Worm (Caenorhabditis elegans) whole organism, late embryonic: ENCODE data around the gene gst-23.

Experiments used
- C08G9.2 ChIP-seq: sonication (generic microtip); optimal IDR thresholded peaks from 2 replicates; lab custom pipeline; 2016; ENCODE audit warnings: mild to moderate bottlenecking, missing genetic modification characterization, moderate library complexity, missing compliant biosample characterization
- T23F11.4 ChIP-seq: fragments of 200-800 bp; sonication (Bioruptor generic); optimal IDR thresholded peaks from 2 replicates; lab custom pipeline; 2018; ENCODE audit warnings: mild to moderate bottlenecking, missing genetic modification characterization, missing compliant biosample characterization
- Y22D7AL.16 ChIP-seq: sonication (generic microtip); optimal IDR thresholded peaks from 2 replicates; lab custom pipeline; 2016; ENCODE audit warnings: missing genetic modification characterization, missing compliant biosample characterization
- ceh-14 ChIP-seq: sonication (generic microtip); optimal IDR thresholded peaks from 2 replicates; lab custom pipeline; 2016; ENCODE audit warnings: missing genotype, missing genetic modification characterization, missing compliant biosample characterization
- ceh-18 ChIP-seq: sonication (generic microtip); optimal IDR thresholded peaks from 2 replicates; lab custom pipeline; 2016; ENCODE audit warnings: missing genetic modification characterization, missing compliant biosample characterization
- ceh-19 ChIP-seq: fragments of 200-800 bp; sonication (Bioruptor generic); optimal IDR thresholded peaks from 2 replicates; lab custom pipeline; 2018; ENCODE audit warnings: mild to moderate bottlenecking, missing genetic modification characterization, missing compliant biosample characterization
- ceh-2 ChIP-seq: sonication (generic microtip); optimal IDR thresholded peaks from 2 replicates; lab custom pipeline; 2016; ENCODE audit warnings: missing genotype, missing genetic modification characterization, missing compliant biosample characterization
- ceh-22 ChIP-seq: sonication (generic microtip); optimal IDR thresholded peaks from 2 replicates; lab custom pipeline; 2017; ENCODE audit warnings: missing biosample characterization, missing genetic modification characterization
- ceh-24 ChIP-seq: sonication (generic microtip); optimal IDR thresholded peaks from 2 replicates; lab custom pipeline; 2016; ENCODE audit warnings: mild to moderate bottlenecking, missing genetic modification characterization, missing compliant biosample characterization
- ceh-30 ChIP-seq: fragments of 150-350 bp; optimal IDR thresholded peaks from 2 replicates; lab custom pipeline; 2014; ENCODE audit warnings: missing biosample characterization, missing genetic modification characterization
- ceh-31 ChIP-seq: sonication (generic microtip); optimal IDR thresholded peaks from 2 replicates; lab custom pipeline; 2016; ENCODE audit warnings: missing genetic modification characterization, missing compliant biosample characterization
- ceh-45 ChIP-seq: fragments of 200-800 bp; sonication (Bioruptor generic); IDR thresholded peaks from 2 replicates; pipeline ENCODE4 v1.3.6; 2022; ENCODE audit warnings: missing genetic modification reagents, missing genetic modification characterization, missing compliant biosample characterization
- ceh-48 ChIP-seq: sonication (generic microtip); optimal IDR thresholded peaks from 2 replicates; lab custom pipeline; 2016; ENCODE audit warnings: missing genetic modification characterization, inconsistent platforms, missing compliant biosample characterization
- dmd-4 ChIP-seq: sonication (generic microtip); optimal IDR thresholded peaks from 2 replicates; lab custom pipeline; 2016; ENCODE audit warnings: borderline replicate concordance, missing genetic modification characterization, missing compliant biosample characterization
- eyg-1 ChIP-seq: sonication (generic microtip); optimal IDR thresholded peaks from 2 replicates; lab custom pipeline; 2016; ENCODE audit warnings: missing genotype, missing genetic modification characterization, missing compliant biosample characterization
- fkh-6 ChIP-seq: sonication (generic microtip); optimal IDR thresholded peaks from 2 replicates; lab custom pipeline; 2016; ENCODE audit warnings: missing genetic modification characterization, missing compliant biosample characterization
- hlh-13 ChIP-seq: fragments of 200-800 bp; sonication (Bioruptor generic); optimal IDR thresholded peaks from 2 replicates; lab custom pipeline; 2018; ENCODE audit warnings: mild to moderate bottlenecking, missing genetic modification characterization, missing compliant biosample characterization
- hlh-30 ChIP-seq: sonication (generic microtip); optimal IDR thresholded peaks from 2 replicates; lab custom pipeline; 2017; ENCODE audit warnings: antibody characterized with exemption, missing genetic modification characterization, missing compliant biosample characterization; ENCODE audit not compliant: insufficient read depth
- hlh-6 ChIP-seq: sonication (generic microtip); optimal IDR thresholded peaks from 2 replicates; lab custom pipeline; 2016; ENCODE audit warnings: missing genotype, missing genetic modification characterization, missing compliant biosample characterization
- hlh-8 ChIP-seq: sonication (generic microtip); optimal IDR thresholded peaks from 2 replicates; lab custom pipeline; 2016; ENCODE audit warnings: missing genotype, missing genetic modification characterization, missing compliant biosample characterization
- lim-6 ChIP-seq: sonication (generic microtip); optimal IDR thresholded peaks from 2 replicates; lab custom pipeline; 2016; ENCODE audit warnings: missing genetic modification characterization, missing compliant biosample characterization
- madf-2 ChIP-seq: sonication (generic microtip); optimal IDR thresholded peaks from 2 replicates; lab custom pipeline; 2017; ENCODE audit warnings: missing genetic modification characterization, missing compliant biosample characterization
- mec-3 ChIP-seq: sonication (generic microtip); optimal IDR thresholded peaks from 2 replicates; lab custom pipeline; 2016; ENCODE audit warnings: borderline replicate concordance, missing genetic modification characterization, missing compliant biosample characterization
- nhr-11 ChIP-seq: fragments of 150-350 bp; optimal IDR thresholded peaks from 2 replicates; lab custom pipeline; 2014; ENCODE audit warnings: missing biosample characterization, missing genetic modification characterization
- nhr-232 ChIP-seq: sonication (generic microtip); optimal IDR thresholded peaks from 2 replicates; lab custom pipeline; 2016; ENCODE audit warnings: missing genetic modification characterization, missing compliant biosample characterization
- odd-2 ChIP-seq: sonication (generic microtip); optimal IDR thresholded peaks from 2 replicates; lab custom pipeline; 2017; ENCODE audit warnings: antibody characterized with exemption, mild to moderate bottlenecking, missing genetic modification characterization, missing compliant biosample characterization
- pag-3 ChIP-seq: sonication (generic microtip); optimal IDR thresholded peaks from 2 replicates; lab custom pipeline; 2016; ENCODE audit warnings: missing compliant biosample characterization, missing genetic modification characterization, borderline replicate concordance
- pax-1 ChIP-seq: fragments of 150-350 bp; optimal IDR thresholded peaks from 2 replicates; lab custom pipeline; 2014; ENCODE audit warnings: missing biosample characterization, missing genetic modification characterization
- pqm-1 ChIP-seq: sonication (generic microtip); optimal IDR thresholded peaks from 2 replicates; lab custom pipeline; 2016; ENCODE audit warnings: missing genetic modification characterization, missing compliant biosample characterization
- pros-1 ChIP-seq: fragments of 150-350 bp; optimal IDR thresholded peaks from 2 replicates; lab custom pipeline; 2014; ENCODE audit warnings: missing biosample characterization, missing genetic modification reagents, missing genetic modification characterization
- sdc-2 ChIP-seq: sonication (generic microtip); optimal IDR thresholded peaks from 2 replicates; lab custom pipeline; 2016; ENCODE audit warnings: missing genotype, missing genetic modification characterization, missing compliant biosample characterization
- sox-2 ChIP-seq: fragments of 200-800 bp; sonication (Bioruptor generic); IDR thresholded peaks from 2 replicates; pipeline ENCODE4 v1.3.6; 2022; ENCODE audit warnings: missing genetic modification reagents, missing genetic modification characterization, missing compliant biosample characterization
- sox-4 ChIP-seq: sonication (generic microtip); optimal IDR thresholded peaks from 2 replicates; lab custom pipeline; 2017; ENCODE audit warnings: mild to moderate bottlenecking, missing genetic modification characterization, inconsistent platforms, missing compliant biosample characterization
- syd-9 ChIP-seq: sonication (generic microtip); optimal IDR thresholded peaks from 2 replicates; lab custom pipeline; 2016; ENCODE audit warnings: mild to moderate bottlenecking, missing genetic modification characterization, moderate library complexity, missing compliant biosample characterization
- tbx-2 ChIP-seq: sonication (generic microtip); optimal IDR thresholded peaks from 2 replicates; lab custom pipeline; 2016; ENCODE audit warnings: missing genetic modification characterization, missing compliant biosample characterization
- unc-3 ChIP-seq, 2 experiments: fragments of 200-800 bp in 1 of 2; sonication (Bioruptor generic) in 1 of 2; sonication (generic microtip) in 1 of 2; conservative IDR thresholded peaks in 1 of 2; optimal IDR thresholded peaks in 1 of 2; 2 replicates each; pipeline versions ENCODE4 v1.3.6 to Lab custom; 2016 to 2022; ENCODE audit warnings: missing compliant biosample characterization in 2 of 2, missing genetic modification characterization in 2 of 2, missing genetic modification reagents in 1 of 2
- unc-42 ChIP-seq: sonication (generic microtip); optimal IDR thresholded peaks from 2 replicates; lab custom pipeline; 2016; ENCODE audit warnings: missing genotype, missing genetic modification characterization, missing compliant biosample characterization
- unc-55 ChIP-seq: sonication (generic microtip); optimal IDR thresholded peaks from 2 replicates; lab custom pipeline; 2017; ENCODE audit warnings: missing biosample characterization, missing genetic modification reagents, missing genetic modification characterization
- unc-86 ChIP-seq: sonication (generic microtip); optimal IDR thresholded peaks from 2 replicates; lab custom pipeline; 2016; ENCODE audit warnings: missing genetic modification characterization, missing compliant biosample characterization
- ztf-16 ChIP-seq: sonication (generic microtip); optimal IDR thresholded peaks from 2 replicates; lab custom pipeline; 2017; ENCODE audit warnings: missing genetic modification characterization, missing compliant biosample characterization

Gene gst-23

ce11 chrV:3257277-3257676 is 14.2 kb downstream of the gst-23 start, which contains the start of gene T28A11.22:
Gene T28A11.22, plus strand, starts transcription at chrV:3257577.
- TF ChIP-seq ceh-18 (no peak), unc-42 (tag; lab: Kevin White, UChicago) (no peak), unc-3 (GFP tag; conservative IDR thresholded peaks at IDR 0.05; lab: Robert Waterston, UW) (no peak), unc-3 (tag; optimal IDR thresholded peaks at IDR 0.05; lab: Kevin White, UChicago) (no peak), unc-86 (tag; lab: Kevin White, UChicago) (no peak), nhr-232 (no peak), T23F11.4 (GFP tag; lab: Kevin White, UChicago) (no peak), Y22D7AL.16 (tag; lab: Kevin White, UChicago) (no peak), odd-2 (tag; lab: Kevin White, UChicago) (no peak), ceh-45 (GFP tag; lab: Robert Waterston, UW) (no peak), pros-1 (tag; lab: Kevin White, UChicago) (no peak), pag-3 (tag; lab: Kevin White, UChicago) (no peak), syd-9 (tag; lab: Kevin White, UChicago) (no peak), ceh-24 (tag; lab: Kevin White, UChicago) (no peak), sox-2 (GFP tag; lab: Robert Waterston, UW) (no peak)

- no peak for TF ChIP-seq mec-3 (tag; lab: Kevin White, UChicago)
- TF ChIP-seq tbx-2 (tag; lab: Kevin White, UChicago), result no peak
- TF ChIP-seq madf-2, result no peak
- no peak for TF ChIP-seq unc-55 (GFP tag; lab: Kevin White, UChicago)
- TF ChIP-seq nhr-11 (tag; lab: Kevin White, UChicago), result no peak
- TF ChIP-seq pqm-1 (tag; lab: Kevin White, UChicago), result no peak
- no peak for TF ChIP-seq hlh-6 (tag; lab: Kevin White, UChicago)
- TF ChIP-seq C08G9.2 (tag; lab: Kevin White, UChicago), result no peak
- no peak for TF ChIP-seq syd-9 (tag; lab: Kevin White, UChicago)
Observed at ce11 chrV:3259168-3259622, 16.1 kb downstream of the gst-23 start, which contains the start of gene T28A11.16. Gene T28A11.16, minus strand, starts transcription at chrV:3259218.

ce11 chrV:3260075-3260474 is 17.0 kb downstream of the gst-23 start, which contains the start of gene srbc-5:
Gene srbc-5, plus strand, starts transcription at chrV:3260375.
- TF ChIP-seq syd-9 (tag; lab: Kevin White, UChicago) (no peak), nhr-11 (tag; lab: Kevin White, UChicago) (no peak)
- TF ChIP-seq, all 69 proteins: peak for 0

ce11 chrV:3266189-3266588 is 23.1 kb downstream of the gst-23 start, which contains the start of gene T28A11.17:
Gene T28A11.17, minus strand, starts transcription at chrV:3266289.
- no peak for TF ChIP-seq ceh-22 (tag; lab: Kevin White, UChicago)
- TF ChIP-seq ceh-31 (tag; lab: Kevin White, UChicago), result no peak
- no peak for TF ChIP-seq lim-6 (tag; lab: Kevin White, UChicago)
- TF ChIP-seq ceh-19, result no peak
- TF ChIP-seq hlh-8 (tag; lab: Kevin White, UChicago), result no peak
- no peak for TF ChIP-seq ztf-16 (tag; lab: Kevin White, UChicago)
- TF ChIP-seq ceh-18, result no peak
- no peak for TF ChIP-seq ceh-2 (tag; lab: Kevin White, UChicago)
- no peak for TF ChIP-seq sdc-2
- TF ChIP-seq sox-4, result no peak
- no peak for TF ChIP-seq dmd-4 (tag; lab: Kevin White, UChicago)
- TF ChIP-seq ceh-48 (tag; lab: Kevin White, UChicago), result no peak

DNA sequence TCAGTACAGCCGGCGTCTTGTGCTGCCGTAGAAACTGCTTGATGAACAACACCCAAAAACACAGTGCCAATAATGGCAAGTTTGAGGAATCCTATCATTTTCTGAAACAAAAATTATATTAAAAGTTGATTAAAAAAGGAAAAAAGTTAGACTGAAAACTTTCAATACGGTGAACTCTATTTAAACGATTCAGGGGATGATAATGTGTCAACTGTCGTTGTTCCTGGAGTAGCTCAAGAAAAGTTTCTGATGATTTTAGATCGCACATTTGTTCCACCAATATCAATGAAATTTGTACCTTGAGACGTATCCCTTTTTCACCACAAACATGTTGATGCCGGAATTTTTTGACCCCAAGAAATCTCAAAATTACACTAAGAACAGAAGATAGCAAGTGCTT is 24.9 kb downstream of the gst-23 start, which contains the start of gene T28A11.18:
Gene T28A11.18, minus strand, starts transcription at position 101 of the 400 bp plus-strand sequence.
- TF ChIP-seq ceh-14 (tag; lab: Kevin White, UChicago) (no peak), sox-4 (no peak), ceh-18 (no peak), fkh-6 (tag; lab: Kevin White, UChicago) (no peak), ceh-30 (no peak), hlh-30 (no peak), hlh-13 (GFP tag; lab: Kevin White, UChicago) (no peak), pax-1 (tag; lab: Kevin White, UChicago) (no peak), unc-86 (tag; lab: Kevin White, UChicago) (no peak), eyg-1 (no peak)
